Fruit fly (Drosophila melanogaster): Measurements from ENCODE around the gene stwl.

stwl gene

dm6 chr3L:14425076-14425475 is 15.3 kb upstream of the stwl start:
- TF ChIP-seq CG17801 (GFP tag; optimal IDR thresholded peaks at IDR 0.05; ENCODE audit: partially characterized antibody), result no peak

DNA sequence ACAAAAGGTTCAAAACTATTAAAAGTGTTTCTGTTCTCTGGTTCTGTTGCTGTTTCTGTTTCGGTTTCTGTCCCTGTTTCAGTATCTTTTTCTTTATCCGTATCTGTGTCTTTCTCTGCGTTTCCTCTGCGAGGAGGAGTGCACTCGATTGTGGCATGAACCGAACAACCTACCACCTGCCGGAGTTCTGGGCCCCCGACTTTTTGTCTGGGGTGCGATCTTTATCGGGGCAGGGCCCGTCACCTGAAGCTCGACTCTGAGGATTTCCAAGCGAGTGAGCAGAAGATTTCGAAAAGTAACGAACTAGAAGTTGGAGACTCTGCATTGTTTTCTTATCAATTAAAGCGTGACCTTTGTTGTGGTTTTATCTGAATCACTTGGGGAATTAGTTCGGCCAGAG is 13.9 kb upstream of the stwl start:
- no peak for TF ChIP-seq CG17801 (GFP tag; optimal IDR thresholded peaks at IDR 0.05; ENCODE audit: partially characterized antibody)

dm6 chr3L:14422135-14422534 is 12.4 kb upstream of the stwl start:
- no peak for TF ChIP-seq CG17801 (GFP tag; optimal IDR thresholded peaks at IDR 0.05; ENCODE audit: partially characterized antibody)

dm6 chr3L:14420021-14420420 is 10.3 kb upstream of the stwl start:
- no peak for TF ChIP-seq CG17801 (GFP tag; optimal IDR thresholded peaks at IDR 0.05; ENCODE audit: partially characterized antibody)

- peak; percentile 59 for TF ChIP-seq CG17801 (GFP tag; optimal IDR thresholded peaks at IDR 0.05; ENCODE audit: partially characterized antibody)
These were observed 1.2 kb upstream of the stwl start for dm6 chr3L:14410892-14411291.

DNA sequence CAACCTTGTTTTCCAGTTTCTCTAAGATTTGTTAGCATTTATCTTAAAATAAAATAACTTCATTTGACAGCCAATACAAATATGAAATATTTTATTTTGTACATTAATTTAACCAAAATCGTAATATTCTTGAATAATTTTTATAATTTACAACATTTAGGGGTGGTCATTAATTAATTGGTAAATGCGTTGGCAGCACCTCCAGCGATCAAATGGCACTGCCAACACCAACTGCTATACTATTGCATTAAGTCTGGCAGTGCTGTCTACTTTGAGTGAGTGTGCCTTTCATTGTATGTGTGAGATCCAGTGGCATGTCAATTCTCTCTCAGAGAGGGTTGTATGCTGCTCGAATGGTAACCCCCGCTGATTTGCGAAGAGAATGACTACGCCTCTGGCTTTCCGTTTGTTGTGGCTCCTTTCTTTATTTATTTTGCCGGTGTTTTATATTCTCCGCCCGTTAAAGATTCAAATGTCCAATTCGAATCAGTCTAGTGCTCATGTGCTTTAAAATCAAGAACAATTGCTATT is 472 bp upstream of the stwl start, which contains the start of gene CG3919:
Gene CG3919, plus strand, starts transcription at position 481 of the 531 bp plus-strand sequence.
- TF ChIP-seq CG17801 (GFP tag; optimal IDR thresholded peaks at IDR 0.05; ENCODE audit: partially characterized antibody), result peak; percentile 62

DNA sequence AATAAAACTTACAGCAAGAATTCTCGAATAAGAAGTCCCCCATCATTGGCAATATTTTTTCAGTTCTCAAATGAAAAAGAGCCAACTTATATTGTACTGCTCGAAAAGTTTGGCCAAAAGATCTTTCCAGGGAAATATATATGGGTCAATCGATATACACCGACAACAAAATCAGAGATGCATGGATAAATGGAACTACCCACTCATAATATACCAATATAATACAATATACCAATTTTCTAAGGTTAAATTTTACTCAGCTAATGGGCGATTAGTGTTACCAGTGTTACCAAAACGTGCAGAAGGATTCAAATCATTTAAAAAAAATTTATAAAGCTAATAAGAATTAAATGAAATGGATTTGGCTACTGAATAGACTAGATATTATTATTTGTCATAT is 1.0 kb downstream of the stwl start:
- no peak for TF ChIP-seq CG17801 (GFP tag; optimal IDR thresholded peaks at IDR 0.05; ENCODE audit: partially characterized antibody)

- TF ChIP-seq CG17801 (GFP tag; optimal IDR thresholded peaks at IDR 0.05; ENCODE audit: partially characterized antibody), result no peak
These were observed 3.1 kb downstream of the stwl start for dm6 chr3L:14406613-14407012.

dm6 chr3L:14402632-14403031 is 7.1 kb downstream of the stwl start, which contains the start of gene CG3868:
TSS of gene CG3868 (minus strand) at chr3L:14402725.
- TF ChIP-seq CG17801 (GFP tag; optimal IDR thresholded peaks at IDR 0.05; ENCODE audit: partially characterized antibody), result no peak

- no peak for TF ChIP-seq CG17801 (GFP tag; optimal IDR thresholded peaks at IDR 0.05; ENCODE audit: partially characterized antibody)
These were observed 9.9 kb downstream of the stwl start for dm6 chr3L:14399873-14400272.

dm6 chr3L:14397020-14397602 is 12.6 kb downstream of the stwl start:
- TF ChIP-seq CG17801 (GFP tag; optimal IDR thresholded peaks at IDR 0.05; ENCODE audit: partially characterized antibody), result no peak

dm6 chr3L:14389242-14389641 is 20.5 kb downstream of the stwl start:
- TF ChIP-seq CG17801 (GFP tag; optimal IDR thresholded peaks at IDR 0.05; ENCODE audit: partially characterized antibody), result no peak

DNA sequence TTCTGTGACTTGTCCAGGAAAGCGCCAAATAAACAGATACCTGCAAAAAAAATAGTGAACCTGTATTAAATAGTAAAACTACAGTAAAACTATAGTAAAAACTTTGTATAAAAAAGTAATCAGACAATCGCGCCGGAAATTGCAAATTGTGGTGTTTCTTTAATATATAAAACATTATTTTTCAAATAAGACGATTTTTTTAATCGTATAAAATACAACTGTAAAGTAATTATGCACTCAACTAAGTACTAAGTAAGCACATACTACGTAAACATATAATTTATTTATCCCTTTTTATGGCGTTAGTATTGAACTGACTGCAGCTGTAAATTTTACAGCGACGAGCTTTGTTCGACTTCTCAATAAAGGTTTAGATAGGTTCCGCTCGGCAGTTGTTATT is 28.2 kb downstream of the stwl start, which contains the start of gene CG43120:
Gene CG43120, plus strand, starts transcription at position 391 of the 400 bp plus-strand sequence.
- no peak for TF ChIP-seq CG17801 (GFP tag; optimal IDR thresholded peaks at IDR 0.05; ENCODE audit: partially characterized antibody)

- TF ChIP-seq CG17801 (GFP tag; optimal IDR thresholded peaks at IDR 0.05; ENCODE audit: partially characterized antibody), result no peak
These were observed 33.9 kb downstream of the stwl start for dm6 chr3L:14375863-14376262.

DNA sequence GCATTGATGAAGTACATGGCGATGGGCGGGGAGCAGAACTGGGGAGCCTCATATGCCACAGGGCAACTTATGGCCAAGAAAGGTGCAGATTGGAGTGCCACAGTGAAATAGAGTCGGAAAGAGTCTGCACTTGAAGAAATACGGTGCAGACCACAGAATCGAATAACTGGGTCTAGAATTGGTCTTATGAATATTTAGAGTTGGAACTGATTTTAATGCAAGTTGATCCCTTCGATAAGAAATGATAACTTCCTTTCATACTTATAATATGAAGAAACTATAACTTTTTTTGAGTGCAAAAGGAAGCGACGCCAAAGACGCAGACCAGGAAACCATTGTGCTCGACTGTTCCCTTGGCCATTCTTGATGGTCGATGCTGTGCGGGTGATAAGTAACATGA is 35.2 kb downstream of the stwl start:
- no peak for TF ChIP-seq CG17801 (GFP tag; optimal IDR thresholded peaks at IDR 0.05; ENCODE audit: partially characterized antibody)

dm6 chr3L:14369607-14370006 is 40.1 kb downstream of the stwl start, which contains the start of gene CG13481:
TSS of gene CG13481 (minus strand) at chr3L:14369707.
- TF ChIP-seq CG17801 (GFP tag; optimal IDR thresholded peaks at IDR 0.05; ENCODE audit: partially characterized antibody), result no peak

DNA sequence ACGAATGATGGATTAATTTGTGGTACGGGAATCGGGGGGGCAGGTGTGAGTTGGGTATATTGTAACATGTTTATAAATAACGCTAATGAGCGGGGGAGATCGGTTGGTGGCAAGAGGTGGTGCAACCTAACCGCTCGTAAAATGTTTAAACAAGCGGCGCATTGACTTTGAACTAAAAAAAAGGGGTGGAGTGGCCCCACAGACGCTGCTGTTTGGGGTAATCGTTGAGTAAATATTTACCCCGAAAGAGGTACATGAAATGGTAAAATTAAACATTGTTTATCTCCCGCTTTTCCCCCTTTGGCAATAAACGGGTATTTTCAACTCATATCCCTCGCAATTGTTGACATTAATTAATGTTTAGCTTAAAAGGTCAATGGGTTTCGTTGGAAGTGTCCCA is 43.6 kb downstream of the stwl start:
- no peak for TF ChIP-seq CG17801 (GFP tag; optimal IDR thresholded peaks at IDR 0.05; ENCODE audit: partially characterized antibody)

Data from ovary, adult (tissue).